Fruit fly (Drosophila melanogaster) whole organism, embryonic: ENCODE results near the gene CG15577.

ENCODE experiments used
- CG12391 ChIP-seq: fragments of 200-800 bp; sonication (Bioruptor generic); optimal IDR thresholded peaks from 3 replicates; lab custom pipeline; 2018; ENCODE audit warnings: missing biosample characterization, mild to moderate bottlenecking, missing genetic modification characterization, moderate library complexity
- CG12942 ChIP-seq: fragments of 200-800 bp; sonication (Bioruptor generic); optimal IDR thresholded peaks from 3 replicates; lab custom pipeline; 2016; ENCODE audit warnings: missing biosample characterization, missing genetic modification characterization
- CG17802 ChIP-seq: fragments of 200-800 bp; sonication (Bioruptor generic); optimal IDR thresholded peaks from 2 replicates; lab custom pipeline; 2018; ENCODE audit warnings: missing biosample characterization, mild to moderate bottlenecking, missing genetic modification characterization, moderate library complexity
- CG18262 ChIP-seq: fragments of 200-800 bp; optimal IDR thresholded peaks from 3 replicates; lab custom pipeline; 2019; ENCODE audit warnings: missing biosample characterization, mild to moderate bottlenecking, missing genetic modification characterization, moderate library complexity
- CG3995 ChIP-seq: fragments of 200-800 bp; sonication (Bioruptor generic); optimal IDR thresholded peaks from 3 replicates; lab custom pipeline; 2016; ENCODE audit warnings: missing biosample characterization, missing genetic modification characterization
- chinmo ChIP-seq: fragments of 200-800 bp; sonication (Bioruptor generic); IDR thresholded peaks from 4 replicates; pipeline ENCODE4 v1.3.6; 2022; ENCODE audit warnings: missing biosample characterization, missing genetic modification characterization; ENCODE audit not compliant: partially characterized antibody
- dmrt11E ChIP-seq: fragments of 200-800 bp; sonication (Bioruptor generic); optimal IDR thresholded peaks from 3 replicates; lab custom pipeline; 2018; ENCODE audit warnings: missing biosample characterization, mild to moderate bottlenecking, missing genetic modification characterization, moderate library complexity
- nmo ChIP-seq: fragments of 200-800 bp; sonication (Bioruptor generic); optimal IDR thresholded peaks from 2 replicates; lab custom pipeline; 2018; ENCODE audit warnings: missing biosample characterization, mild to moderate bottlenecking, missing genetic modification characterization, moderate library complexity
- twi ChIP-seq: fragments of 200-800 bp; optimal IDR thresholded peaks from 2 replicates; lab custom pipeline; 2019; ENCODE audit warnings: missing biosample characterization, mild to moderate bottlenecking, missing genetic modification characterization, moderate library complexity

DNA sequence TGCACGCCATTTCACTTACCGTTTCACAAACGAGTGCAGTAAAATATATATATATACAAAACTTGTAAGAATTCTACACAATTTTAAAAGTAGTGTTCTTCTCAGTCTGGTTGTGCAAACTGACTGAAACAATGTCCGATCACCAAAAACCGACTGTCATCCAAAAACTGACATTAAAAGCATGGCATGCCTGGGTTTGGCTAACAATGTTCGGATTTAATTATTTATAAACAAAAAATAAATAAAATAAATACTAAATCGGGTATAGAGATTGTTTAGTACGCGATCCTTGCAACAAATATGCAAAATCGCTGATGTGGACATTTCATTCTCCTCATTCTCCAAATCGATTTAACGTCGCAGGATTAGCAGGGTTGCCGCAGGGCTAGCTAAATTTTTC lies 25.4 kb upstream of the CG15577 start, which contains the start of gene CG12692:
- TF ChIP-seq CG3995 (GFP tag; lab: Kevin White, UChicago) = no peak
- no peak for TF ChIP-seq CG18262 (tag; lab: Kevin White, UChicago)
- TF ChIP-seq CG17802 (tag; lab: Kevin White, UChicago) = no peak
- no peak for TF ChIP-seq CG12391 (tag; lab: Kevin White, UChicago)
- TF ChIP-seq chinmo (GFP tag; lab: Robert Waterston, UW) = no peak
- no peak for TF ChIP-seq dmrt11E
- TF ChIP-seq twi = no peak
- no peak for TF ChIP-seq CG12942 (GFP tag; lab: Kevin White, UChicago)
- TF ChIP-seq nmo = no peak
